Worm (Caenorhabditis elegans): ENCODE results near the gene C09H10.4.

Gene C09H10.4

DNA sequence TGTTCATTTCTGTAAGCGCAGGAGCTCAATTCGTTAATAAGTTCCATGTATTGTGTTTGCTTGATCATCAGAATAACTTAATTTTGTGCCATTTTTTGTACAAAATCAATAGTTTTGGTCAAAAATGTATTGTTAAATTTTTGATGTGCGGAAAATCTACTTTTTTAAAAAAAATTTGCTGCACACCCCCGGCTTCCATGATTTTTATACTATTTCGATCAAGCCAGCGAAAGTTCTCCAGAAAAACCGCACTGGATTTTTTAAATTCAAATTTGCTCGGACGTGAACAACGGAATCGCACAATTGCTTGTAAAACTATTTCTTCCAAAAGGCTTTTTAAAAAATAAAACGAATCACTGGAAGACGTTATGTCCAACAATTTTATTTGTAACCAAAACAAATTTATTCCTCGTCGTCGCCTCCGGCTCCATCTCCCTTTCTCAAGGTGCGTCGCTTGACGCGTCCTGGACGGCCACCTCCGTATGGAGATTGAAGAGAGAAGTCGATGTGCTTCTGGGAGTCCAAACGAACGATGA is 25.2 kb downstream of the C09H10.4 start (continued):
- TF ChIP-seq mel-28 (tag; optimal IDR thresholded peaks at IDR 0.05; ENCODE audit: borderline replicate concordance) (no peak), hlh-26 (GFP tag; conservative IDR thresholded peaks at IDR 0.05) (0 out of 2 replicates have a peak, but pooled peaks have one; percentile 19), Y53G8AR.9 (GFP tag; conservative IDR thresholded peaks at IDR 0.05) (0 out of 2 replicates have a peak, but pooled peaks have one; percentile 35), ekl-4 (GFP tag; IDR thresholded peaks at IDR 0.05) (peak; percentile 46; the same call in 1 of the 2 replicates), hlh-12 (tag; optimal IDR thresholded peaks at IDR 0.05) (no peak), rcor-1 (GFP tag; IDR thresholded peaks at IDR 0.05) (peak; percentile 38), snpc-1.3 (tag; optimal IDR thresholded peaks at IDR 0.05; ENCODE audit: insufficient read depth) (peak; percentile 46), F33H1.4 (GFP tag; IDR thresholded peaks at IDR 0.05) (peak; percentile 36; the same call in 1 of the 2 replicates), mcd-1 (GFP tag; IDR thresholded peaks at IDR 0.05) (peak; percentile 32; the same call in 1 of the 2 replicates), madf-6 (GFP tag; IDR thresholded peaks at IDR 0.05) (peak; percentile 57), xnd-1 (tag; optimal IDR thresholded peaks at IDR 0.05) (no peak), lsl-1 (GFP tag; optimal IDR thresholded peaks at IDR 0.05) (peak; percentile 32), bed-1 (GFP tag; IDR thresholded peaks at IDR 0.05) (no peak), madf-10 (tag; optimal IDR thresholded peaks at IDR 0.05) (no peak)

DNA sequence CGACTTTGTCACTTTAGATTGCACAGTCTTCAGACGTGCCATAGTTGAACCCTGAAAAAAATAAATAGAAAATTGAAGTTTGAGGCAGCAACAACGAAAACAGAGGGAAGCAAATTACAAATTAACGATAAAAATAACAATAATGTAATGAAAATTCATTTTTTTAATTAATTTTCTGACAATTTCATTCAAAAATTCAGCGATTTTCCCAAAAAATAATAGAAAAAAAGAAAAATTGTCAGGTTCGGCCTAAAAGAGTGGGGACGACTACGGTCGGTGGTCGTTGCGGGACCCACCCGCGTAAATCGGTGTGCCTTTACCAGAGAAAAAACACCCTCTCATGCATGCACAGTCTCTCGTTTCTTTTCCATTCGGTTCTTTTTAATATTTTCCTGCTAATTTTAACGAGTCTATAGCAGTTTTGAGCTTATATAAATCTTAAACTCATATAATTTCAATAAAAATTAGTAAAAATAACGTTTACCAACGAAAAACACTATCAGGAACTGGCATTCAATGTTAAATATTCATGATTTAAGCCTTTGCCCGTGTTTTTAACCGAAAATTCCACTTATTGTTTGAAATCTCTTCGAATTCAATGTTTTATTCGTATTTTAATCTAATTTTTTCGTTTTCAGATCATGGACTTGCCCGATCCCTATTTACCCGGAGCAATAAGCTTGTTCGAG is 26.5 kb downstream of the C09H10.4 start, which contains the start of the genes rps-9 and lsm-1:
Gene rps-9, minus strand, starts transcription at position 51 of the 689 bp plus-strand sequence.
Gene lsm-1, plus strand, starts transcription at position 639 of the 689 bp plus-strand sequence.
- TF ChIP-seq rcor-1 (GFP tag; IDR thresholded peaks at IDR 0.05) (0 out of 2 replicates have a peak, but pooled peaks have one; percentile 16), lin-35 (GFP tag; optimal IDR thresholded peaks at IDR 0.05) (peak in 1 of 3 experiments; percentile 31), ztf-26 (tag; optimal IDR thresholded peaks at IDR 0.05) (no peak), ZK185.1 (tag; optimal IDR thresholded peaks at IDR 0.05; ENCODE audit: poor library complexity, severe bottlenecking) (peak; percentile 41), attf-3 (GFP tag; conservative IDR thresholded peaks at IDR 0.05) (no peak), lin-26 (GFP tag; IDR thresholded peaks at IDR 0.05) (no peak), ama-1 (optimal IDR thresholded peaks at IDR 0.05) (no peak), ama-1 (GFP tag; optimal IDR thresholded peaks at IDR 0.05) (no peak), B0019.2 (GFP tag; conservative IDR thresholded peaks at IDR 0.05) (no peak), K11D2.4 (GFP tag; IDR thresholded peaks at IDR 0.05) (no peak), hsf-1 (GFP tag; IDR thresholded peaks at IDR 0.05) (no peak), somi-1 (GFP tag; optimal IDR thresholded peaks at IDR 0.05) (no peak), madf-6 (GFP tag; IDR thresholded peaks at IDR 0.05) (peak; percentile 65), snpc-1.3 (tag; optimal IDR thresholded peaks at IDR 0.05; ENCODE audit: insufficient read depth) (peak; percentile 10), lin-54 (GFP tag; optimal IDR thresholded peaks at IDR 0.05) (peak; percentile 40), madf-8 (GFP tag; conservative IDR thresholded peaks at IDR 0.05) (0 out of 2 replicates have a peak, but pooled peaks have one; percentile 19), hrde-1 (tag; optimal IDR thresholded peaks at IDR 0.05; ENCODE audit: borderline replicate concordance) (no peak), bed-2 (GFP tag; IDR thresholded peaks at IDR 0.05) (no peak), mel-28 (tag; optimal IDR thresholded peaks at IDR 0.05; ENCODE audit: borderline replicate concordance) (no peak), mcd-1 (GFP tag; IDR thresholded peaks at IDR 0.05) (peak; percentile 69), sdz-38 (tag; optimal IDR thresholded peaks at IDR 0.05) (no peak), lin-40 (tag; optimal IDR thresholded peaks at IDR 0.05) (no peak), ztf-28 (GFP tag; IDR thresholded peaks at IDR 0.05) (no peak), D2030.7 (GFP tag; IDR thresholded peaks at IDR 0.05) (peak; percentile 63), K12H6.12 (tag; optimal IDR thresholded peaks at IDR 0.05) (no peak), nfya-1 (tag; optimal IDR thresholded peaks at IDR 0.05; ENCODE audit: borderline replicate concordance, insufficient read depth) (no peak), attf-5 (GFP tag; optimal IDR thresholded peaks at IDR 0.05) (peak; percentile 42), ceh-91 (GFP tag; IDR thresholded peaks at IDR 0.05) (peak; percentile 70), ceh-40 (GFP tag; IDR thresholded peaks at IDR 0.05) (no peak), zfh-2 (GFP tag; conservative IDR thresholded peaks at IDR 0.05) (no peak), cebp-1 (GFP tag; IDR thresholded peaks at IDR 0.05) (no peak), cebp-1 (tag; optimal IDR thresholded peaks at IDR 0.05) (peak; percentile 11), atf-7 (tag; optimal IDR thresholded peaks at IDR 0.05) (no peak), T26A5.8 (tag; optimal IDR thresholded peaks at IDR 0.05) (no peak), pbrm-1 (GFP tag; IDR thresholded peaks at IDR 0.05) (peak; percentile 6; the same call in 1 of the 2 replicates), nhr-120 (GFP tag; IDR thresholded peaks at IDR 0.05) (no peak)
